Fruit fly (Drosophila melanogaster) whole organism, larva: ENCODE data around the gene Hsp26.
A peak's percentile ranks its signal among the peaks of the same experiment; 100 is the strongest.

Experiments used
- noc ChIP-seq: fragments of 200-800 bp; sonication (Bioruptor generic); optimal IDR thresholded peaks from 3 replicates; lab custom pipeline; 2019; ENCODE audit warnings: missing biosample characterization, mild to moderate bottlenecking, missing genetic modification characterization, moderate library complexity

Gene Hsp26

dm6 chr3L:9410030-9410589, 32.9 kb upstream of the Hsp26 start:
- TF ChIP-seq noc (tag; lab: Kevin White, UChicago): no peak

DNA sequence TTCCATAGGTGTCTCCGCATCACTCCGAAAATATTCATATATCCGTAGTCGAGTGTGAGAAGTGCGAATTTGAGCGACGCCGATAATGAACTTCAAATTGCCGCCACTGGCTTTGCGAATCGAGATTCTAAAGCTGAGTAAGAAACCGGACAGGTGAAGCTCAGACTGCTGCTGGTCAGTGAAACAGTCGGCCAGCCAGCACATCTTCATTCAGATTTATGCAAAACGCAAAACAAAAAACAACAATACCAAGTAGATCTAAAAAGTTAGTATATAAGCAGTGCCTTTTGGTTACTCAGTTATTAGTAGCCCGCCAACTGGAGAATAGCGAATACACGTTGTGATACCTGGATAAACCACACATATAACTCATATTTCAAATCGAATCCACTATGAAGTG, 27.3 kb upstream of the Hsp26 start, which contains the start of gene Cpr67B:
Cpr67B (plus strand) TSS at position 301 of the 400 bp plus-strand sequence.
- TF ChIP-seq noc (tag; lab: Kevin White, UChicago): no peak

DNA sequence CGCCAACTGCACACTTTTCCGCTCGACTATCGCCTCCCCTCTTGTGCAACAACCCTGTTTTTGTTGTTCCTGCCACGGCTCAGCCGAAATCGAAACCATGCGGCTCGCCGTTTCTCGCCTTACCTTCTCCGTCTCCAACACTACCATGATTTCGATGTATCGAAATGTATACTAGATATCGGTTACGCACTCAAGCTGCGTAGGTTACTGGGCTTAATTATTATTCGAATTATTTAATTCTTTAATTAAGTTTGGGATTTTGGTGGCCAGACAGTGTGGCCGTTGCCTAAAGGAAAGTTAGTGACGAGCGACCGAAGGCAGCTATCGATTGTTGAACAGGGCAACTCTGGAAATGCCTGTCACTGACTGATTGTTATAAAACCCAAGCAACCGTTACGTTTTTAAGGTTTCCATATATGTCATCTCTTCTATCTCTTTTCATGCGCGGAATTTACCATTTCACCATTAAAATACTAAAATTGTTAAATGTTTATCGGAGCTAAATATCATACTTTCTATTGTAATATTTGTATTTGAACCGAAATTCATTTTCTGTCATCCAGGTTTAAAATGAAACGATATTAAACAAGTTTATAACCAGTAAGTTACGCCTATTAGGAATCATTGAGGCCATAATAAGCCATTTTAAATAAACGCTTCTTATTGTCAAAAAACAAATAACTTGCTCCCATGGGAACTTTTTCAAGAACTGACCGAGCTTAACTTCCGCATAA, 25.1 kb upstream of the Hsp26 start, which contains the start of gene eIF4E1:
eIF4E1 (minus strand) TSS at position 304 of the 734 bp plus-strand sequence.
- no peak for TF ChIP-seq noc (tag; lab: Kevin White, UChicago)

DNA sequence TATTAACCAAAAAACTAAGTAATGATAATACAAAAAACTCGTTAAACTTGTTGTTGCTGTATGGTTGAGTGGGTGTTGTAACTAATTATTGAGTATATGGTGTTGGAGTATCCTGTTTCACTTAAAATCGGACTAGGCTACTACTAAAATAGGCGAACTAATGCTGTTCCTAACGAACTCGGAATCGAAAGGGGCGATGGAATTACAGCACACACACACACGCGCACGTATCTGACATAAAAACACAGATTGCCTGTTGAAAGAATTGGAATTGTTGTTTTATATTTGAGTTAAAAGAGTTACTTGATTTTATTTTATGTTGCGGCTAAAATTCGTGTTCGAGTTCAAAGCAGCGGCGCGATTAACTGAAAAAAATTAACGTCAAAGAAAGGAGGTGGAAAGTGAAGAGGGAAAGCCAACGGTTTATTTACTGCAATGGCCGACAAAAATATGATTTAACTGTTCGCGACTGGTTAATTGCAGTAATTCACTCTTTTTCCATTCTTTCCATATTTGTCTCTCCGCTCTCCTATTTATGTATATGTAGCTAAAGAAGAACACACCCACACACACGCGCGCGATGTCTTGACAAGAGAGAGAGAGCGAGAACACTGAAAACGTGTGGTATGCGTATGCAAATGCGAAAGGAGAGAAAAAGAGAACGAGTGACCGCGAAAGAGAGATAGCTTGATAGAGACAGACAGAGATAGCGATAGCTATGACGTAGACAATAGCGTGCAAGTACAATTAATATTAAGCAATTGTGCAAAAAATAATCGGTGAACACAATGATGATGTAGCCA, 24.3 kb upstream of the Hsp26 start:
- no peak for TF ChIP-seq noc (tag; lab: Kevin White, UChicago)

DNA sequence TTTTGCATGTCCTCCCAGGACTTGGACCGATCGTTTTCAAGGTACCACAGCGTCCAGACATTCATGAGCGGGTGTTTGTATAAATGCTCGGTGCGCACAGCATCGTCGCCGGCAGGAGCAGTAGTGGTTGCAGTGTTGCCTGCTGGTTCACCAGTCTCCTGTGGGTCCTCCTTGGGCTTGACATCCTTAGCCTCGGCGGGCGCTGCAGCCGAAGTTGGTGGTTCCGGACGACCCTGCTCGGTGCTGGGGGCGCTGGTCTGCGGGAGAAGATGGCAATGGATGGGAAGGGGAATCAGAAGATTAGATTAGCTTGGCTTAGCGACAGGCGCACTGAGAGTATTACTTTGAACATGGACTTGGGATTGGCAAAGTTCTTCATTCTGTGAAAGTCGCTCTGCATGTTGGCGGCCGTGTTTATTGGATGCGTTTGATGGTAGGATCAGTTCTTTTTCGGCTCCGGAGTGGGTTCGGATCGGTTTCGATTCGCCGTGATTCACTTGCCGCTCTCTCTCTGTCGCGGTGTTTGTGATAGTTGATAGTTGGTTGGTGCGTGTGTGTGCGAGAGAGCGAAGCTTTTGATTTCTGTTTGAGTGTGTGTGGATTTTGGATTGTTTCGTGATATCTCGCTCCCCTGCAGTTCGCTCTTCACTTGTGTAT, 23.6 kb upstream of the Hsp26 start:
- TF ChIP-seq noc (tag; lab: Kevin White, UChicago): no peak

DNA sequence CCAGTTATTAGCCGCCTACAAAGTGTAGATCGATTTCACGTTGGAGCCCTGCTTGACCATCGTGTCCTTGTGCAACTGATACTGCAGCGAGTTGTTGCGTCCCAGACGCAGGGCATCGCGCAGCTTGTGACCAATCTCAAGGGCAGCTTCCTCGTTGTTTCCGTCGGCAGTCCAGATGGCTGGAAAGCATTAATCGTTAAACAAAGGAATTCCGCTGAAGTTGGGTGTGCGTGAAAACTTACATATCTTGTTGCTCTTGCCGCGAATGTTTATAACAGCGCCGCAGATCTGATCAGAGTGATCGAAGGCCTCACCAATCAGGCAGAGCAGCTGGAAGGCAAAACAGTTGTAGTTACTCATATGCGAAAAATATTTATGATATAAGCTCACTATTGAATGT, 22.6 kb upstream of the Hsp26 start:
- no peak for TF ChIP-seq noc (tag; lab: Kevin White, UChicago)

DNA sequence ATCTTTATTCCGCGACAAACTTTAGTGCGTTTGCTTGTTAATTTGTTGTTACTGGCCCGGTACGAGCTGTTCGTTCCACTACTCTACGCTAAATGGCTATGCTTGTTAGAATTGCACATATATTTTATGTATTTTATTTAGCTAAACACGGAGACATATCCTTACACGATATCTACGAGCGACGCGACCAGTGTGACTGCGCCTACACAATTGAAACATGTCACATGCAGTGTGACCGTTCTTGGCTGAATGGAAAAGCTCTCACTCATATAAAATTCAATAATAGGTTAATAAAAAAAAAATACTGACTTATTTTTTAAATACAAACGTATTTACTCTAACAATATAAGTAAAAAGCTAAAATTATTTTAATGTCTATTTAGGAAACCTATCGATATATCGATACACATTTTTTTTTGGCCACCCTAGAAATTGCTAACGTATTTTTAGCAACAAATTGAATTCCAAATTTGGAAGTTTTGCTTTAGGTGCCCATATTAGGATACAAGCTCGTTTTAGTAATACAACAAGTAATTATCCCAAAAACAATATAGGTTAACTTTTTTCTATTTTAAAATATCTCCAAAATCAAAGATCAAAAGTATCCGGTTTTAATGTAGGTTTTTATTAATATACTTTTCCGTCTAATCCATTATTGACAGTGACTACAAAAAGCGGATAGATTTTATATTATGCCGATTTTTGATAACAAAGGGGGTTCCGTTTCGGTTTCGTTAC, 22.0 kb upstream of the Hsp26 start, which contains the start of gene CG4080:
CG4080 (minus strand) TSS at position 215 of the 738 bp plus-strand sequence.
- peak; percentile 16 for TF ChIP-seq noc (tag; lab: Kevin White, UChicago)

dm6 chr3L:9398435-9398981, 21.3 kb upstream of the Hsp26 start:
- no peak for TF ChIP-seq noc (tag; lab: Kevin White, UChicago)

- TF ChIP-seq noc (tag; lab: Kevin White, UChicago): no peak
Measured at dm6 chr3L:9398028-9398427, 20.8 kb upstream of the Hsp26 start.

dm6 chr3L:9397156-9397555, 19.9 kb upstream of the Hsp26 start:
- TF ChIP-seq noc (tag; lab: Kevin White, UChicago): peak; percentile 89

DNA sequence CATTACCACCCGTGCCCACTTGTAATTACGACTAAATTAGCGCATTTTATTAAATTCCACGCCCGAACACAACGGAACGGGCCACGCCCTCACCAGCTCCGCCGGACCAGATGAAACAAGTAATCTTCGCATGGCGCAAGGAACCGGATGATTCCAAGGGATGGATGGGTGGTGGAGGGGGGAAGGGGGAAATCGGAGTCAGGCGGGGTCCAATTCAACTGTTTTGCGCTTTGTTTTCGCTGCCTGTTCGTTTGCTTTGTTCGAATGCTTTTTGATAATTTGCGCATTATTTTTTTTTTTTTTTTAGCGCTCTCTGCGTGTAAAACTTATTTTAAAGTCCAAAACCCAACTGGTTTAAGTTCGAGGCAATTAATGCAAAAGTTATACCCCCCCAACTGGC, 19.5 kb upstream of the Hsp26 start:
- no peak for TF ChIP-seq noc (tag; lab: Kevin White, UChicago)

dm6 chr3L:9396038-9396437, 18.8 kb upstream of the Hsp26 start:
- no peak for TF ChIP-seq noc (tag; lab: Kevin White, UChicago)

- no peak for TF ChIP-seq noc (tag; lab: Kevin White, UChicago)
Measured at dm6 chr3L:9391340-9391980, 14.2 kb upstream of the Hsp26 start.

DNA sequence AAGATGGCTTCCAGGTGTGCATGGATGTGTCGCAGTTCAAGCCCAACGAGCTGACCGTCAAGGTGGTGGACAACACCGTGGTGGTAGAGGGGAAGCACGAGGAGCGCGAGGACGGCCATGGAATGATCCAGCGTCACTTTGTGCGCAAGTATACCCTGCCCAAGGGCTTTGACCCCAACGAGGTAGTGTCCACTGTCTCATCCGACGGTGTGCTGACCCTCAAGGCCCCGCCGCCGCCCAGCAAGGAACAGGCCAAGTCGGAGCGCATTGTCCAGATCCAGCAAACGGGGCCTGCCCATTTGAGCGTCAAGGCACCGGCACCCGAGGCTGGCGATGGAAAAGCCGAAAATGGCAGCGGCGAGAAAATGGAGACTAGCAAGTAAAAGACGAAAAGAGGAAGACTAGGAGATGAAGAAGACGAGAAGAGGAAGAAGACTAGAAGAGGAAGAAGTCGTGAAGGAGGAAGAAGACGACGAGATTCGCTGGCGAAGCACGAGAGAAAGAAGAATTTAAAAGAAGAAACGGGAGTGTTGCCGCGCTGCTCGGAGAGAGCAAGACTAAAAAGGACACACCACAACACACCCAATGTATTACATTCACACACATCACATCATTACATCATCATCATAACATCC, 7.3 kb upstream of the Hsp26 start:
- no peak for TF ChIP-seq noc (tag; lab: Kevin White, UChicago)
